Worm (Caenorhabditis elegans) whole organism, late embryonic: ENCODE results near the gene slcr-46.2.

Source experiments
- C08G9.2 ChIP-seq: sonication (generic microtip); optimal IDR thresholded peaks from 2 replicates; lab custom pipeline; 2016; ENCODE audit warnings: mild to moderate bottlenecking, missing genetic modification characterization, moderate library complexity, missing compliant biosample characterization
- ceh-14 ChIP-seq: sonication (generic microtip); optimal IDR thresholded peaks from 2 replicates; lab custom pipeline; 2016; ENCODE audit warnings: missing genotype, missing genetic modification characterization, missing compliant biosample characterization
- ceh-18 ChIP-seq: sonication (generic microtip); optimal IDR thresholded peaks from 2 replicates; lab custom pipeline; 2016; ENCODE audit warnings: missing genetic modification characterization, missing compliant biosample characterization
- ceh-19 ChIP-seq: fragments of 200-800 bp; sonication (Bioruptor generic); optimal IDR thresholded peaks from 2 replicates; lab custom pipeline; 2018; ENCODE audit warnings: mild to moderate bottlenecking, missing genetic modification characterization, missing compliant biosample characterization
- ceh-22 ChIP-seq: sonication (generic microtip); optimal IDR thresholded peaks from 2 replicates; lab custom pipeline; 2017; ENCODE audit warnings: missing biosample characterization, missing genetic modification characterization
- ceh-24 ChIP-seq: sonication (generic microtip); optimal IDR thresholded peaks from 2 replicates; lab custom pipeline; 2016; ENCODE audit warnings: mild to moderate bottlenecking, missing genetic modification characterization, missing compliant biosample characterization
- ceh-30 ChIP-seq: fragments of 150-350 bp; optimal IDR thresholded peaks from 2 replicates; lab custom pipeline; 2014; ENCODE audit warnings: missing biosample characterization, missing genetic modification characterization
- ceh-31 ChIP-seq: sonication (generic microtip); optimal IDR thresholded peaks from 2 replicates; lab custom pipeline; 2016; ENCODE audit warnings: missing genetic modification characterization, missing compliant biosample characterization
- ceh-34 ChIP-seq: sonication (generic microtip); optimal IDR thresholded peaks from 2 replicates; lab custom pipeline; 2016; ENCODE audit warnings: mild to moderate bottlenecking, missing genetic modification characterization, missing compliant biosample characterization
- ceh-48 ChIP-seq: sonication (generic microtip); optimal IDR thresholded peaks from 2 replicates; lab custom pipeline; 2016; ENCODE audit warnings: missing genetic modification characterization, inconsistent platforms, missing compliant biosample characterization
- che-1 ChIP-seq: sonication (generic microtip); optimal IDR thresholded peaks from 2 replicates; lab custom pipeline; 2016; ENCODE audit warnings: mild to moderate bottlenecking, missing genetic modification characterization, missing compliant biosample characterization
- elt-2 ChIP-seq: sonication (generic microtip); optimal IDR thresholded peaks from 2 replicates; lab custom pipeline; 2016; ENCODE audit warnings: missing genetic modification reagents, missing genetic modification characterization, missing compliant biosample characterization
- ets-4 ChIP-seq: sonication (generic microtip); optimal IDR thresholded peaks from 2 replicates; lab custom pipeline; 2016; ENCODE audit warnings: missing genetic modification characterization, missing compliant biosample characterization
- fax-1 ChIP-seq: sonication (generic microtip); optimal IDR thresholded peaks from 2 replicates; lab custom pipeline; 2016; ENCODE audit warnings: missing genotype, missing genetic modification characterization, missing compliant biosample characterization
- hlh-13 ChIP-seq: fragments of 200-800 bp; sonication (Bioruptor generic); optimal IDR thresholded peaks from 2 replicates; lab custom pipeline; 2018; ENCODE audit warnings: mild to moderate bottlenecking, missing genetic modification characterization, missing compliant biosample characterization
- hlh-30 ChIP-seq: sonication (generic microtip); optimal IDR thresholded peaks from 2 replicates; lab custom pipeline; 2017; ENCODE audit warnings: antibody characterized with exemption, missing genetic modification characterization, missing compliant biosample characterization; ENCODE audit not compliant: insufficient read depth
- hlh-8 ChIP-seq: sonication (generic microtip); optimal IDR thresholded peaks from 2 replicates; lab custom pipeline; 2016; ENCODE audit warnings: missing genotype, missing genetic modification characterization, missing compliant biosample characterization
- lim-6 ChIP-seq: sonication (generic microtip); optimal IDR thresholded peaks from 2 replicates; lab custom pipeline; 2016; ENCODE audit warnings: missing genetic modification characterization, missing compliant biosample characterization
- madf-2 ChIP-seq: sonication (generic microtip); optimal IDR thresholded peaks from 2 replicates; lab custom pipeline; 2017; ENCODE audit warnings: missing genetic modification characterization, missing compliant biosample characterization
- mec-3 ChIP-seq: sonication (generic microtip); optimal IDR thresholded peaks from 2 replicates; lab custom pipeline; 2016; ENCODE audit warnings: borderline replicate concordance, missing genetic modification characterization, missing compliant biosample characterization
- nhr-232 ChIP-seq: sonication (generic microtip); optimal IDR thresholded peaks from 2 replicates; lab custom pipeline; 2016; ENCODE audit warnings: missing genetic modification characterization, missing compliant biosample characterization
- odd-2 ChIP-seq: sonication (generic microtip); optimal IDR thresholded peaks from 2 replicates; lab custom pipeline; 2017; ENCODE audit warnings: antibody characterized with exemption, mild to moderate bottlenecking, missing genetic modification characterization, missing compliant biosample characterization
- pag-3 ChIP-seq: sonication (generic microtip); optimal IDR thresholded peaks from 2 replicates; lab custom pipeline; 2016; ENCODE audit warnings: missing compliant biosample characterization, missing genetic modification characterization, borderline replicate concordance
- pat-9 ChIP-seq: fragments of 200-800 bp; sonication (Bioruptor generic); optimal IDR thresholded peaks from 2 replicates; lab custom pipeline; 2018; ENCODE audit warnings: mild to moderate bottlenecking, missing genetic modification characterization, moderate library complexity, missing compliant biosample characterization
- sdc-2 ChIP-seq: sonication (generic microtip); optimal IDR thresholded peaks from 2 replicates; lab custom pipeline; 2016; ENCODE audit warnings: missing genotype, missing genetic modification characterization, missing compliant biosample characterization
- sox-4 ChIP-seq: sonication (generic microtip); optimal IDR thresholded peaks from 2 replicates; lab custom pipeline; 2017; ENCODE audit warnings: mild to moderate bottlenecking, missing genetic modification characterization, inconsistent platforms, missing compliant biosample characterization
- tbx-2 ChIP-seq: sonication (generic microtip); optimal IDR thresholded peaks from 2 replicates; lab custom pipeline; 2016; ENCODE audit warnings: missing genetic modification characterization, missing compliant biosample characterization
- tbx-7 ChIP-seq: sonication (generic microtip); optimal IDR thresholded peaks from 2 replicates; lab custom pipeline; 2016; ENCODE audit warnings: missing genotype, missing genetic modification characterization, missing compliant biosample characterization
- unc-3 ChIP-seq, 2 experiments: fragments of 200-800 bp in 1 of 2; sonication (Bioruptor generic) in 1 of 2; sonication (generic microtip) in 1 of 2; conservative IDR thresholded peaks in 1 of 2; optimal IDR thresholded peaks in 1 of 2; 2 replicates each; pipeline versions ENCODE4 v1.3.6 to Lab custom; 2016 to 2022; ENCODE audit warnings: missing compliant biosample characterization in 2 of 2, missing genetic modification characterization in 2 of 2, missing genetic modification reagents in 1 of 2
- unc-42 ChIP-seq: sonication (generic microtip); optimal IDR thresholded peaks from 2 replicates; lab custom pipeline; 2016; ENCODE audit warnings: missing genotype, missing genetic modification characterization, missing compliant biosample characterization

Gene slcr-46.2

ce11 chrV:19362568-19362967 is 27.4 kb downstream of the slcr-46.2 start, which contains the start of gene C14B4.2:
TSS of gene C14B4.2 (minus strand) at chrV:19362668.
- TF ChIP-seq lim-6 (tag; lab: Kevin White, UChicago) (no peak), ceh-22 (tag; lab: Kevin White, UChicago) (no peak), mec-3 (tag; lab: Kevin White, UChicago) (no peak)
- TF ChIP-seq, all 69 proteins: peak for 0

ce11 chrV:19358039-19358438 is 31.9 kb downstream of the slcr-46.2 start:
- TF ChIP-seq ceh-22 (tag; lab: Kevin White, UChicago) (no peak), tbx-7 (no peak), ceh-18 (tag; lab: Kevin White, UChicago) (no peak), pag-3 (tag; lab: Kevin White, UChicago) (peak; percentile 44), ceh-30 (no peak), unc-42 (tag; lab: Kevin White, UChicago) (peak; percentile 87), ceh-31 (peak; percentile 16), madf-2 (tag; lab: Kevin White, UChicago) (no peak), ceh-19 (GFP tag; lab: Kevin White, UChicago) (no peak)

ce11 chrV:19356717-19357116 is 33.2 kb downstream of the slcr-46.2 start:
- TF ChIP-seq nhr-232 = no peak
- peak; percentile 28 for TF ChIP-seq ceh-14 (tag; lab: Kevin White, UChicago)
- no peak for TF ChIP-seq sdc-2
- peak; percentile 56 for TF ChIP-seq unc-42 (tag; lab: Kevin White, UChicago)
- no peak for TF ChIP-seq che-1 (tag; lab: Kevin White, UChicago)

- no peak for TF ChIP-seq ceh-30
- TF ChIP-seq che-1 (tag; lab: Kevin White, UChicago) = no peak
Measured at ce11 chrV:19355219-19355618, 34.7 kb downstream of the slcr-46.2 start.

ce11 chrV:19354506-19354905 is 35.4 kb downstream of the slcr-46.2 start:
- TF ChIP-seq fax-1 (tag; lab: Kevin White, UChicago) (no peak), ceh-34 (tag; lab: Kevin White, UChicago) (no peak), lim-6 (tag; lab: Kevin White, UChicago) (no peak), unc-3 (GFP tag; conservative IDR thresholded peaks at IDR 0.05; lab: Robert Waterston, UW) (no peak), unc-3 (tag; optimal IDR thresholded peaks at IDR 0.05; lab: Kevin White, UChicago) (no peak), hlh-30 (tag; lab: Kevin White, UChicago) (no peak), unc-42 (tag; lab: Kevin White, UChicago) (peak; percentile 54), sox-4 (tag; lab: Kevin White, UChicago) (no peak), elt-2 (tag; lab: Kevin White, UChicago) (peak; percentile 56), tbx-7 (no peak), ceh-30 (no peak), hlh-8 (tag; lab: Kevin White, UChicago) (no peak), tbx-2 (tag; lab: Kevin White, UChicago) (no peak), odd-2 (no peak), pat-9 (tag; lab: Kevin White, UChicago) (no peak), ceh-48 (tag; lab: Kevin White, UChicago) (no peak), hlh-13 (GFP tag; lab: Kevin White, UChicago) (no peak), ets-4 (tag; lab: Kevin White, UChicago) (no peak), ceh-24 (tag; lab: Kevin White, UChicago) (no peak)

ce11 chrV:19351944-19352343 is 38.0 kb downstream of the slcr-46.2 start:
- TF ChIP-seq nhr-232 = no peak

ce11 chrV:19337333-19337732 is 52.6 kb downstream of the slcr-46.2 start:
- TF ChIP-seq C08G9.2 (tag; lab: Kevin White, UChicago) (no peak), ceh-48 (tag; lab: Kevin White, UChicago) (peak; percentile 11)
